Fruit fly (Drosophila melanogaster) whole organism, embryonic: ENCODE data around the gene mRpL33.

Experiments
- ATbp ChIP-seq: fragments of 200-800 bp; sonication (Bioruptor generic); optimal IDR thresholded peaks from 2 replicates; lab custom pipeline; 2017; ENCODE audit warnings: missing biosample characterization, mild to moderate bottlenecking, missing genetic modification characterization, missing genetic modification reagents
- Asciz ChIP-seq: fragments of 200-800 bp; sonication (Bioruptor generic); optimal IDR thresholded peaks from 2 replicates; lab custom pipeline; 2017; ENCODE audit warnings: missing biosample characterization, mild to moderate bottlenecking, missing genetic modification characterization, missing genetic modification reagents
- Bgb ChIP-seq: fragments of 200-800 bp; sonication (Bioruptor generic); IDR thresholded peaks from 2 replicates; pipeline ENCODE4 v1.3.6; 2022; ENCODE audit warnings: missing biosample characterization, missing genetic modification characterization; ENCODE audit not compliant: partially characterized antibody
- Bteb2 ChIP-seq: fragments of 200-800 bp; sonication (Bioruptor generic); optimal IDR thresholded peaks from 2 replicates; lab custom pipeline; 2016; ENCODE audit warnings: missing biosample characterization, missing genetic modification characterization
- CG11723 ChIP-seq: fragments of 200-800 bp; sonication (Bioruptor generic); optimal IDR thresholded peaks from 2 replicates; lab custom pipeline; 2017; ENCODE audit warnings: missing biosample characterization, mild to moderate bottlenecking, missing genetic modification characterization
- CG12942 ChIP-seq: fragments of 200-800 bp; sonication (Bioruptor generic); optimal IDR thresholded peaks from 3 replicates; lab custom pipeline; 2016; ENCODE audit warnings: missing biosample characterization, missing genetic modification characterization
- CG16813 ChIP-seq: fragments of 200-800 bp; sonication (Bioruptor generic); IDR thresholded peaks from 3 replicates; pipeline ENCODE4 v1.3.6; 2022; ENCODE audit warnings: missing biosample characterization, missing genetic modification characterization; ENCODE audit not compliant: partially characterized antibody
- CG2889 ChIP-seq: fragments of 200-800 bp; sonication (Bioruptor generic); IDR thresholded peaks from 3 replicates; pipeline ENCODE4 v1.3.6; 2022; ENCODE audit warnings: missing biosample characterization, missing genetic modification characterization
- CG31441 ChIP-seq: fragments of 200-800 bp; sonication (Bioruptor generic); IDR thresholded peaks from 2 replicates; pipeline ENCODE4 v1.3.6; 2022; ENCODE audit warnings: missing biosample characterization, missing genetic modification characterization
- CG32767 ChIP-seq: fragments of 200-800 bp; sonication (Bioruptor generic); IDR thresholded peaks from 2 replicates; pipeline ENCODE4 v1.3.6; 2022; ENCODE audit warnings: missing biosample characterization, missing genetic modification characterization
- CG34224 ChIP-seq: fragments of 200-800 bp; sonication (Bioruptor generic); IDR thresholded peaks from 3 replicates; pipeline ENCODE4 v1.3.6; 2022; ENCODE audit warnings: missing biosample characterization, missing genetic modification characterization; ENCODE audit not compliant: partially characterized antibody
- CG3838 ChIP-seq: fragments of 200-800 bp; sonication (Bioruptor generic); optimal IDR thresholded peaks from 3 replicates; lab custom pipeline; 2016; ENCODE audit warnings: missing biosample characterization, missing genetic modification characterization
- CG4854 ChIP-seq: fragments of 200-800 bp; sonication (Bioruptor generic); optimal IDR thresholded peaks from 2 replicates; lab custom pipeline; 2016; ENCODE audit warnings: missing biosample characterization, missing genetic modification characterization, inconsistent platforms
- CG6813 ChIP-seq: fragments of 200-800 bp; sonication (Bioruptor generic); optimal IDR thresholded peaks from 2 replicates; lab custom pipeline; 2017; ENCODE audit warnings: missing biosample characterization, missing genetic modification characterization, mild to moderate bottlenecking, moderate library complexity, missing genetic modification reagents
- CG7928 ChIP-seq: fragments of 200-800 bp; sonication (Bioruptor generic); optimal IDR thresholded peaks from 2 replicates; lab custom pipeline; 2017; ENCODE audit warnings: missing biosample characterization, mild to moderate bottlenecking, missing genetic modification characterization
- Camta ChIP-seq: fragments of 200-800 bp; sonication (Bioruptor generic); optimal IDR thresholded peaks from 2 replicates; lab custom pipeline; 2016; ENCODE audit warnings: missing biosample characterization, missing genetic modification characterization
- D19B ChIP-seq: fragments of 200-800 bp; sonication (Bioruptor generic); optimal IDR thresholded peaks from 2 replicates; lab custom pipeline; 2017; ENCODE audit warnings: missing biosample characterization, mild to moderate bottlenecking, missing genetic modification characterization
- Dfd ChIP-seq, 2 experiments: fragments of >200 bp; optimal IDR thresholded peaks; 2 replicates each; lab custom pipeline; 2017; ENCODE audit warnings: missing biosample characterization in 2 of 2, missing genetic modification characterization in 2 of 2
- ERR ChIP-seq: fragments of 200-800 bp; sonication (Bioruptor generic); optimal IDR thresholded peaks from 2 replicates; lab custom pipeline; 2016; ENCODE audit warnings: missing biosample characterization, missing genetic modification characterization
- Ets65A ChIP-seq: fragments of 200-800 bp; sonication (Bioruptor generic); peaks from one replicate; lab custom pipeline; 2016; ENCODE audit warnings: missing biosample characterization, missing genetic modification characterization
- H15 ChIP-seq: fragments of 200-800 bp; sonication (Bioruptor generic); IDR thresholded peaks from 3 replicates; pipeline ENCODE4 v1.3.6; 2022; ENCODE audit warnings: missing biosample characterization, missing genetic modification characterization
- Kr ChIP-seq: fragments of 200-800 bp; sonication (Bioruptor generic); optimal IDR thresholded peaks from 2 replicates; lab custom pipeline; 2017; ENCODE audit warnings: missing biosample characterization, mild to moderate bottlenecking, missing genetic modification characterization
- Mes4 ChIP-seq: fragments of 200-800 bp; sonication (Bioruptor generic); optimal IDR thresholded peaks from 2 replicates; lab custom pipeline; 2016; ENCODE audit warnings: missing biosample characterization, missing genetic modification characterization
- Six4 ChIP-seq: fragments of 200-800 bp; sonication (Bioruptor generic); optimal IDR thresholded peaks from 2 replicates; lab custom pipeline; 2016; ENCODE audit warnings: missing biosample characterization, missing genetic modification characterization
- ab ChIP-seq: fragments of 200-800 bp; sonication (Bioruptor generic); optimal IDR thresholded peaks from 2 replicates; lab custom pipeline; 2016; ENCODE audit warnings: missing biosample characterization, missing genetic modification characterization
- ac ChIP-seq: fragments of 200-800 bp; sonication (Bioruptor generic); optimal IDR thresholded peaks from 3 replicates; lab custom pipeline; 2017; ENCODE audit warnings: missing biosample characterization, mild to moderate bottlenecking, missing genetic modification characterization
- bab2 ChIP-seq: fragments of 200-800 bp; sonication (Bioruptor generic); optimal IDR thresholded peaks from 2 replicates; lab custom pipeline; 2016; ENCODE audit warnings: missing biosample characterization, missing genetic modification characterization
- bbx ChIP-seq: fragments of 200-800 bp; sonication (Bioruptor generic); IDR thresholded peaks from 2 replicates; pipeline ENCODE4 v1.3.6; 2022; ENCODE audit warnings: missing biosample characterization, missing genetic modification characterization; ENCODE audit not compliant: partially characterized antibody
- dati ChIP-seq: fragments of 200-800 bp; sonication (Bioruptor generic); IDR thresholded peaks from 2 replicates; pipeline ENCODE4 v1.3.6; 2022; ENCODE audit warnings: missing biosample characterization, missing genetic modification characterization
- dpn ChIP-seq, 2 experiments: fragments of 200-800 bp; sonication (Bioruptor generic); optimal IDR thresholded peaks; 3 replicates each; lab custom pipeline; 2016; ENCODE audit warnings: missing biosample characterization in 2 of 2, missing genetic modification characterization in 2 of 2
- dysf ChIP-seq: fragments of 200-800 bp; sonication (Bioruptor generic); IDR thresholded peaks from 3 replicates; pipeline ENCODE4 v1.3.6; 2022; ENCODE audit warnings: missing biosample characterization, missing genetic modification characterization
- fd96Cb ChIP-seq: fragments of 200-800 bp; sonication (Bioruptor generic); optimal IDR thresholded peaks from 2 replicates; lab custom pipeline; 2018; ENCODE audit warnings: missing biosample characterization, mild to moderate bottlenecking, missing genetic modification characterization, moderate library complexity
- fu2 ChIP-seq: fragments of 200-800 bp; sonication (Bioruptor generic); optimal IDR thresholded peaks from 2 replicates; lab custom pipeline; 2016; ENCODE audit warnings: missing biosample characterization, missing genetic modification characterization
- gce ChIP-seq: fragments of 200-800 bp; sonication (Bioruptor generic); IDR thresholded peaks from 3 replicates; pipeline ENCODE4 v1.3.6; 2022; ENCODE audit warnings: missing biosample characterization, missing genetic modification characterization
- h ChIP-seq: fragments of >200 bp; optimal IDR thresholded peaks from 2 replicates; lab custom pipeline; 2017
- kay ChIP-seq: fragments of 200-800 bp; sonication (Bioruptor generic); optimal IDR thresholded peaks from 2 replicates; lab custom pipeline; 2016; ENCODE audit warnings: missing biosample characterization, missing genetic modification characterization
- ken ChIP-seq: fragments of 200-800 bp; sonication (Bioruptor generic); IDR thresholded peaks from 3 replicates; pipeline ENCODE4 v1.3.6; 2022; ENCODE audit warnings: missing biosample characterization, missing genetic modification characterization
- knrl ChIP-seq: fragments of 200-800 bp; sonication (Bioruptor generic); IDR thresholded peaks from 3 replicates; pipeline ENCODE4 v1.3.6; 2022; ENCODE audit warnings: missing biosample characterization, missing genetic modification characterization; ENCODE audit not compliant: partially characterized antibody
- lab ChIP-seq: fragments of 200-800 bp; sonication (Bioruptor generic); optimal IDR thresholded peaks from 3 replicates; lab custom pipeline; 2017; ENCODE audit warnings: missing biosample characterization, missing genetic modification characterization, mild to moderate bottlenecking, moderate library complexity, missing genetic modification reagents
- lmd ChIP-seq: fragments of 200-800 bp; sonication (Bioruptor generic); IDR thresholded peaks from 2 replicates; pipeline ENCODE4 v1.3.6; 2022; ENCODE audit warnings: missing biosample characterization, missing genetic modification characterization
- nom ChIP-seq: fragments of 200-800 bp; sonication (Bioruptor generic); optimal IDR thresholded peaks from 2 replicates; lab custom pipeline; 2017; ENCODE audit warnings: missing biosample characterization, missing genetic modification characterization, mild to moderate bottlenecking, moderate library complexity, missing genetic modification reagents
- odd ChIP-seq: fragments of 200-800 bp; sonication (Bioruptor generic); optimal IDR thresholded peaks from 2 replicates; lab custom pipeline; 2017; ENCODE audit warnings: missing biosample characterization, mild to moderate bottlenecking, missing genetic modification characterization
- pfk ChIP-seq: fragments of 200-800 bp; sonication (Bioruptor generic); optimal IDR thresholded peaks from 2 replicates; lab custom pipeline; 2018; ENCODE audit warnings: missing biosample characterization, mild to moderate bottlenecking, missing genetic modification characterization, moderate library complexity
- pros ChIP-seq: fragments of 200-800 bp; sonication (Bioruptor generic); optimal IDR thresholded peaks from 3 replicates; lab custom pipeline; 2019; ENCODE audit warnings: missing biosample characterization, mild to moderate bottlenecking, missing genetic modification characterization, moderate library complexity
- pum ChIP-seq: fragments of 200-800 bp; sonication (Bioruptor generic); optimal IDR thresholded peaks from 2 replicates; lab custom pipeline; 2016; ENCODE audit warnings: missing biosample characterization, missing genetic modification characterization
- schlank ChIP-seq: fragments of 200-800 bp; sonication (Bioruptor generic); optimal IDR thresholded peaks from 2 replicates; lab custom pipeline; 2018; ENCODE audit warnings: missing biosample characterization, mild to moderate bottlenecking, missing genetic modification characterization
- sd ChIP-seq: fragments of 200-800 bp; sonication (Bioruptor generic); optimal IDR thresholded peaks from 3 replicates; lab custom pipeline; 2018; ENCODE audit warnings: missing biosample characterization, mild to moderate bottlenecking, missing genetic modification characterization, moderate library complexity
- sna ChIP-seq: fragments of 200-800 bp; sonication (Bioruptor generic); IDR thresholded peaks from 2 replicates; pipeline ENCODE4 v1.3.6; 2022; ENCODE audit warnings: missing biosample characterization, missing genetic modification characterization; ENCODE audit not compliant: partially characterized antibody
- tap ChIP-seq: fragments of 200-800 bp; optimal IDR thresholded peaks from 3 replicates; lab custom pipeline; 2019; ENCODE audit warnings: missing biosample characterization, mild to moderate bottlenecking, missing genetic modification characterization, moderate library complexity
- unc-4 ChIP-seq: fragments of 200-800 bp; sonication (Bioruptor generic); IDR thresholded peaks from 2 replicates; pipeline ENCODE4 v1.3.6; 2022; ENCODE audit warnings: missing biosample characterization, missing genetic modification characterization; ENCODE audit not compliant: partially characterized antibody

mRpL33 gene

DNA sequence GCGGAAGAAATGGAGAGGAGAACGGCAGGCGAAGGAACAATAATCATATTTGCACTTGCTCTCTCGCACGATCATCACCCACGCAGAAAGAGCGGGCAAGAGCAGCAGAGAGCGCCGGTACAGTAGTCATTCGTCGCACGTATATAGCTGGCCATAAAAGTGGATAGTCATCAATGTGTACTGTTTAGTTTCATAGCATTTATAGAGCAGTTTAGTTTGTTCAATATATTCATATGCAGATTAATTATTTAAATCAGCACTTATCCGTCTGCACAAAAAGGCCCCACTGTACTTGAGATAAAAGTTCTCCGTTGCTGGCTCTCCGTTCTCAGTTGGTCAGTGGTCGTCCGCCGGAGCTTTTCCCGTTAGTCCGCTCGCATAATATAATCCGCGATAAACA, 2.8 kb upstream of the mRpL33 start (continued):
- no peak for TF ChIP-seq CG16813 (GFP tag; lab: Robert Waterston, UW)
- TF ChIP-seq sd (tag; lab: Kevin White, UChicago) = peak; percentile 93
- no peak for TF ChIP-seq h (lab: Kevin White, UChicago)
- peak in 1 of 2 experiments; percentile 86 for TF ChIP-seq Dfd (GFP tag; optimal IDR thresholded peaks at IDR 0.05; lab: Kevin White, UChicago)
- TF ChIP-seq pum (GFP tag; lab: Kevin White, UChicago) = peak; percentile 97
- TF ChIP-seq Camta (GFP tag; lab: Kevin White, UChicago) = peak; percentile 97
- peak; percentile 96 for TF ChIP-seq odd (GFP tag; lab: Kevin White, UChicago)
- peak; percentile 99 for TF ChIP-seq ken (GFP tag; lab: Robert Waterston, UW)
- peak; percentile 98 for TF ChIP-seq CG12942 (GFP tag; lab: Kevin White, UChicago)
- TF ChIP-seq ATbp = peak; percentile 97
- peak; percentile 29; the same call in 1 of the 3 replicates for TF ChIP-seq CG34224
- TF ChIP-seq dpn (GFP tag; optimal IDR thresholded peaks at IDR 0.05; lab: Kevin White, UChicago) = peak; percentile 99
- peak; percentile 91 for TF ChIP-seq CG31441
- TF ChIP-seq ERR (GFP tag; lab: Kevin White, UChicago) = peak; percentile 97
- TF ChIP-seq tap (tag; lab: Kevin White, UChicago) = peak; percentile 98
- peak; percentile 97 for TF ChIP-seq fd96Cb (tag; lab: Kevin White, UChicago)
- TF ChIP-seq bab2 (GFP tag; lab: Kevin White, UChicago) = peak; percentile 99
- peak; percentile 19 for TF ChIP-seq pros (GFP tag; lab: Kevin White, UChicago)
- TF ChIP-seq ac (GFP tag; lab: Kevin White, UChicago) = peak; percentile 78
- peak; percentile 95 for TF ChIP-seq dati (GFP tag; lab: Robert Waterston, UW)
- TF ChIP-seq ab (GFP tag; lab: Kevin White, UChicago) = peak; percentile 96
- TF ChIP-seq CG6813 = peak; percentile 98
- TF ChIP-seq CG4854 (GFP tag; lab: Kevin White, UChicago) = peak; percentile 96
- peak; percentile 85 for TF ChIP-seq CG7928 (GFP tag; lab: Kevin White, UChicago)
- peak; percentile 100 for TF ChIP-seq dysf
- peak; percentile 99 for TF ChIP-seq CG2889
- TF ChIP-seq Bteb2 = peak; percentile 98
- peak; percentile 98 for TF ChIP-seq schlank (tag; lab: Kevin White, UChicago)
- no peak for TF ChIP-seq bbx (GFP tag; lab: Robert Waterston, UW)
- TF ChIP-seq kay (GFP tag; lab: Kevin White, UChicago) = peak; percentile 97
- no peak for TF ChIP-seq Bgb (GFP tag; lab: Robert Waterston, UW)
- TF ChIP-seq Kr (GFP tag; lab: Kevin White, UChicago) = no peak
- peak; percentile 100 for TF ChIP-seq Ets65A (GFP tag; lab: Kevin White, UChicago)
- peak; percentile 96 for TF ChIP-seq Mes4 (GFP tag; lab: Kevin White, UChicago)
- TF ChIP-seq knrl (GFP tag; lab: Robert Waterston, UW) = 0 out of 3 replicates have a peak, but pooled peaks have one; percentile 18
- 0 out of 2 replicates have a peak, but pooled peaks have one; percentile 30 for TF ChIP-seq unc-4
- peak; percentile 94 for TF ChIP-seq CG3838 (GFP tag; lab: Kevin White, UChicago)
- peak; percentile 93 for TF ChIP-seq Asciz (GFP tag; lab: Kevin White, UChicago)
- peak; percentile 99 for TF ChIP-seq lab
- TF ChIP-seq Six4 (GFP tag; lab: Kevin White, UChicago) = peak; percentile 97
- no peak for TF ChIP-seq sna
- TF ChIP-seq pfk = peak; percentile 73
- TF ChIP-seq CG32767 (GFP tag; lab: Robert Waterston, UW) = peak; percentile 97
- peak; percentile 99 for TF ChIP-seq lmd (GFP tag; lab: Robert Waterston, UW)
- peak; percentile 96 for TF ChIP-seq D19B (GFP tag; lab: Kevin White, UChicago)
- peak; percentile 98 for TF ChIP-seq fu2 (GFP tag; lab: Kevin White, UChicago)
- peak; percentile 96 for TF ChIP-seq CG11723
- peak; percentile 98 for TF ChIP-seq gce
- peak; percentile 94 for TF ChIP-seq nom (GFP tag; lab: Kevin White, UChicago)
- TF ChIP-seq H15 (GFP tag; lab: Robert Waterston, UW) = peak; percentile 98
